Worm (Caenorhabditis elegans): ENCODE measurements around the gene sre-28.
A peak's percentile ranks its signal among the peaks of the same experiment; 100 is the strongest.

The sre-28 gene

DNA sequence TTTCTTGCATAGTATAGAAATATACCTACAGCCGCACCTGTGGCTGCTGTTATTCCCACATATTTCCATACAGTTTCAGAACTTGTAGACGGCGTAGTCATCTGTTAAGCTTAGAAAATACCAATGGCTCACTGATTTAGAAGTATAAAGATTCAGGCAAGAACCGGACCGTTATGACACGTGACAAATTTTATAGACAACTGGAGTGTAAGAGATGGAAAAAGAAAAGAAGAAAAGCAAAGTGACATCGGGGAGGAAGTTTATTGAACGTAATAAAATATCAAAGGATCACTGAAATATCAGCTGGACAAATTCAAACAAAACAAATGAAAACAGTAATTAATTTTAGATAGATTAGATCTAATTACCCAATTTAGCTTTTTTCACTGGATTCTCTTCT lies 42.0 kb downstream of the sre-28 start, which contains the start of gene rmd-2:
TSS of gene rmd-2 (minus strand) at position 101 of the 400 bp plus-strand sequence.
- TF ChIP-seq jun-1 (tag; optimal IDR thresholded peaks at IDR 0.05) (no peak), ama-1 (optimal IDR thresholded peaks at IDR 0.05) (no peak), aly-2 (tag; optimal IDR thresholded peaks at IDR 0.05) (no peak), lsy-12 (tag; optimal IDR thresholded peaks at IDR 0.05) (no peak), mdl-1 (tag; optimal IDR thresholded peaks at IDR 0.05) (no peak), mml-1 (tag; optimal IDR thresholded peaks at IDR 0.05) (no peak), nhr-25 (tag; optimal IDR thresholded peaks at IDR 0.05) (no peak), nfya-1 (tag; optimal IDR thresholded peaks at IDR 0.05; ENCODE audit: insufficient read depth) (no peak), zag-1 (tag; optimal IDR thresholded peaks at IDR 0.05) (no peak), nhr-77 (tag; optimal IDR thresholded peaks at IDR 0.05) (no peak), R02D3.7 (tag; optimal IDR thresholded peaks at IDR 0.05) (no peak), fkh-2 (tag; optimal IDR thresholded peaks at IDR 0.05) (no peak), nhr-237 (tag; optimal IDR thresholded peaks at IDR 0.05) (no peak), nhr-11 (tag; optimal IDR thresholded peaks at IDR 0.05) (no peak)

DNA sequence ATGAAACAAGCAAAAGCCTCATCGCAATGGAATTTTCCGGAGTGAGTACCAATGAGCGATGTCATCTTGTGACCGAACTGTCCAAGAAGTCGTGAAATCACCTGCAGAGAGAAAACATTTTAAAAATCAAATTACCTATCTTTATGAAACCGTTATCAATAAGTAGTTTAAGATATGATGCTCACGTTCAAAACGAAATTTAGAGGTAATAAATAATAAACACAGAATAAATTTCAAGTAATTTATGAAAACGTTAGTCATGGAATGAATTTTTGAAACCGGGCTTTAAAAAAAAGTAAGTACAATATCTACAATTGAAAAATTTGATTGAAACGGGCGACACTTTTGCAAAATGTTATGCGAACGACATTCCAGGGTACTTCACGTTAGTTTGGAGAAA lies 43.5 kb downstream of the sre-28 start, which contains the start of gene C27H6.8:
TSS of gene C27H6.8 (minus strand) at position 101 of the 400 bp plus-strand sequence.
- TF ChIP-seq aly-2 (tag; optimal IDR thresholded peaks at IDR 0.05) (no peak), ceh-82 (tag; optimal IDR thresholded peaks at IDR 0.05) (no peak), ceh-9 (tag; optimal IDR thresholded peaks at IDR 0.05) (no peak), lin-39 (tag; optimal IDR thresholded peaks at IDR 0.05) (no peak), nhr-77 (tag; optimal IDR thresholded peaks at IDR 0.05) (no peak), nhr-28 (tag; optimal IDR thresholded peaks at IDR 0.05) (no peak), fkh-2 (tag; optimal IDR thresholded peaks at IDR 0.05) (no peak), nhr-25 (tag; optimal IDR thresholded peaks at IDR 0.05) (no peak), sea-2 (GFP tag; optimal IDR thresholded peaks at IDR 0.05) (no peak), unc-39 (tag; optimal IDR thresholded peaks at IDR 0.05) (no peak), fkh-10 (GFP tag; optimal IDR thresholded peaks at IDR 0.05) (no peak), ceh-28 (tag; optimal IDR thresholded peaks at IDR 0.05) (no peak), lsy-12 (tag; optimal IDR thresholded peaks at IDR 0.05) (no peak)

DNA sequence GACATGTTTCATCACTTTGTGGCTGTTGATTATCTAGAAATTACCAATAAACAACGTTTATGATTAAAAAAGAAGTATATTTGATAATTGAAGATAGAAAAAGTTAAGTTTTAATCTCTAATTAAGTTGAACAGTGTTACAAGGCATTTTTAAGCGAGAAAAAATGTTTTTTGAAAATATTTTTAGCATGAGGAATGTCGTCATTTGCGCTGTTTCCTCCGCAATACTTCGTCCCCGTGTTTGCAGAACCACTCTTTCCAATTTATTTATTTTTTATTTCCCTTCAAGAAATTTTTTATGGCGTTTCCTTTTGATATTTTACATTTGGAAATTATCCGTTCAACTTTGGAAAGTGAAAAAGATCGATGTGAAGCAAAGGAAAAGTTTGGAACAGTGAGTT lies 47.4 kb downstream of the sre-28 start, which contains the start of the genes rde-1 and trpp-6:
TSS of gene rde-1 (minus strand) at position 33 of the 400 bp plus-strand sequence.
TSS of gene trpp-6 (plus strand) at position 286 of the 400 bp plus-strand sequence.
- no peak for TF ChIP-seq elt-2 (tag; optimal IDR thresholded peaks at IDR 0.05)
- no peak for TF ChIP-seq elt-1 (tag; optimal IDR thresholded peaks at IDR 0.05)
- no peak for TF ChIP-seq skn-1 (tag; optimal IDR thresholded peaks at IDR 0.05)
- TF ChIP-seq unc-62 (GFP tag; optimal IDR thresholded peaks at IDR 0.05): no peak
- no peak for TF ChIP-seq nhr-43 (tag; optimal IDR thresholded peaks at IDR 0.05; ENCODE audit: poor library complexity, severe bottlenecking)
- no peak for TF ChIP-seq nhr-11 (tag; optimal IDR thresholded peaks at IDR 0.05)
- TF ChIP-seq ceh-82 (tag; optimal IDR thresholded peaks at IDR 0.05): no peak
- peak; percentile 23 for TF ChIP-seq nfya-1 (tag; optimal IDR thresholded peaks at IDR 0.05; ENCODE audit: insufficient read depth)
- no peak for TF ChIP-seq zag-1 (tag; optimal IDR thresholded peaks at IDR 0.05)
- no peak for TF ChIP-seq pqm-1 (tag; optimal IDR thresholded peaks at IDR 0.05)
- TF ChIP-seq elt-3 (tag; optimal IDR thresholded peaks at IDR 0.05): no peak
- no peak for TF ChIP-seq aly-2 (tag; optimal IDR thresholded peaks at IDR 0.05)
- TF ChIP-seq nhr-77 (tag; optimal IDR thresholded peaks at IDR 0.05): no peak
- TF ChIP-seq nhr-28 (tag; optimal IDR thresholded peaks at IDR 0.05): no peak
- peak; percentile 37 for TF ChIP-seq hmg-11 (tag; optimal IDR thresholded peaks at IDR 0.05)
- TF ChIP-seq jun-1 (tag; optimal IDR thresholded peaks at IDR 0.05): no peak
